Worm (Caenorhabditis elegans): ENCODE measurements around the gene ndua-12.
A peak's percentile ranks its signal among the peaks of the same experiment; 100 is the strongest.

Gene ndua-12

DNA sequence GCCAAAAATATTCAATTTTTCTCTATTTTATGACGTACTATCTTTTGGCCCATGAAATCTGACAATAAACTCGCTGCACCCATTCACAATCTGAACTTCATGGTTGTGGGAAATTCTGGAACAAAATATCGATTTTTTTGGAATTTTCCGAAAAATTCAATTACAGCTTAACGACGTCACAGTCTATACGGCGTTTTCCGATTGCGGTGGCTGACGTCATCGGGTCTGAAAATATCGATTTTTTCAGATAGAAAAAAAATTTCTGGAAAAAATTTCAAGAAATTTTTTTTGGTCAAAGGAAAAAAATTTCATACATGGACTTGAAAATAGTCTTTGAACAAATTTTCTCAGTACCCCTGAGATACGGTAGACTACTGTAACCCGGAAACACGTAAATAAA lies 12.6 kb downstream of the ndua-12 start, which contains the start of gene ubc-8:
Gene ubc-8, minus strand, starts transcription at position 227 of the 400 bp plus-strand sequence.
- TF ChIP-seq mbf-1 (tag; optimal IDR thresholded peaks at IDR 0.05) (no peak), ztf-1 (GFP tag; conservative IDR thresholded peaks at IDR 0.05) (no peak), blmp-1 (tag; optimal IDR thresholded peaks at IDR 0.05; ENCODE audit: insufficient read depth) (no peak), nhr-77 (tag; optimal IDR thresholded peaks at IDR 0.05) (no peak), lsy-2 (tag; optimal IDR thresholded peaks at IDR 0.05) (no peak), egl-27 (tag; optimal IDR thresholded peaks at IDR 0.05) (no peak), nhr-129 (tag; optimal IDR thresholded peaks at IDR 0.05) (no peak), nhr-6 (tag; optimal IDR thresholded peaks at IDR 0.05) (no peak), ZK546.5 (tag; optimal IDR thresholded peaks at IDR 0.05) (no peak), nhr-25 (tag; optimal IDR thresholded peaks at IDR 0.05) (no peak), C34F6.9 (tag; optimal IDR thresholded peaks at IDR 0.05) (no peak), crh-2 (tag; optimal IDR thresholded peaks at IDR 0.05) (no peak), ceh-16 (tag; optimal IDR thresholded peaks at IDR 0.05) (no peak)

DNA sequence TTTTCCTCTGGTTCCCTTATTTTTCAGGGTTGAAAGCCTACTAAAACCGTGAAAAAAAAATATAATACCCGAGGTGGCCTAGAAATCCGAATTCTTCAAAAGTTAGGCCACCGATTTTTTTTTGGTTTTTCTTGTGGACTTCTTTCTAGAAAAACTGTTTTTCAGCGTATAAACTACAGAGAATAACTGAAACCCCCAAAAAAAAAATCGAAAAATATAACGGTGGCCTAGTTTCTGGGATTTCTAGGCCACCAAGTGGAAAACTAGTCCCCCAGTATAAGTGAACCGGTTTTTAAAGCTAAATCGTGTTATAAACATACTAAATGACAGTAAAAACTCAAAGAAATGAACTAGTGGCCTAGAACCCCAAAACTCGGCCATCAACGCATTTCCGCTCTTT lies 14.0 kb downstream of the ndua-12 start:
- no peak for TF ChIP-seq peb-1 (tag; optimal IDR thresholded peaks at IDR 0.05)
- no peak for TF ChIP-seq mbf-1 (tag; optimal IDR thresholded peaks at IDR 0.05)
- TF ChIP-seq elt-3 (tag; optimal IDR thresholded peaks at IDR 0.05): no peak
- no peak for TF ChIP-seq ceh-16 (tag; optimal IDR thresholded peaks at IDR 0.05)
- TF ChIP-seq ztf-4 (tag; optimal IDR thresholded peaks at IDR 0.05): no peak
- TF ChIP-seq elt-1 (tag; optimal IDR thresholded peaks at IDR 0.05): no peak
- no peak for TF ChIP-seq nhr-11 (tag; optimal IDR thresholded peaks at IDR 0.05)
- TF ChIP-seq nhr-237 (tag; optimal IDR thresholded peaks at IDR 0.05): no peak
- TF ChIP-seq dmd-4 (tag; optimal IDR thresholded peaks at IDR 0.05): no peak
- no peak for TF ChIP-seq C34F6.9 (tag; optimal IDR thresholded peaks at IDR 0.05)
- no peak for TF ChIP-seq lin-39 (tag; optimal IDR thresholded peaks at IDR 0.05)
- no peak for TF ChIP-seq mdl-1 (tag; optimal IDR thresholded peaks at IDR 0.05)
- TF ChIP-seq ama-1 (optimal IDR thresholded peaks at IDR 0.05): no peak
- no peak for TF ChIP-seq gmeb-1 (tag; optimal IDR thresholded peaks at IDR 0.05)
- TF ChIP-seq nhr-129 (tag; optimal IDR thresholded peaks at IDR 0.05): no peak
- TF ChIP-seq F13H6.1 (tag; optimal IDR thresholded peaks at IDR 0.05): no peak
- no peak for TF ChIP-seq ceh-82 (tag; optimal IDR thresholded peaks at IDR 0.05)
- no peak for TF ChIP-seq sma-3 (GFP tag; optimal IDR thresholded peaks at IDR 0.05)

DNA sequence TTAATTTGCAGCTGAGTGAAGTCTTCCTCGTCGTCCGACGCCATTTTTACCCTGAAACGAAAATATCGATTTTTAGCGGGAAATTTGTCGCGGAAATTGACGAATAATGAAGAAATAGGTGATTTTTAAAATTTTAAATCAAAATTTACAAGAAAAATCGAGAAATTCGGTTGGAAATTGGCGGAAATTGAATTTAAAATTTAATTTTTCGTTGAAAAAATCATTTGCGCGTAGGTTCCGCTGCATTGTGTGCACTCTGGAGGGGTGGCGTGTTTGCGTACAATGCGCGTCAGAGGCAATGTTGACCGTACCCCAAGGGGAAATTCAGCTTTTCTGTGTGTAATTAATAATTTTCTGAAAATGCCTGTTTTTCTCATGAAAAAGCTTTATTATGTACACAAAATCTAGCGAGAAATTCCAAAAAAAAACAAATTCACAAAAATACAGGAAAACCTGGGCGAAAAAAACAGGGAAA lies 15.7 kb downstream of the ndua-12 start, which contains the start of gene Y94H6A.5:
Gene Y94H6A.5, minus strand, starts transcription at position 51 of the 475 bp plus-strand sequence.
- TF ChIP-seq nhr-6 (tag; optimal IDR thresholded peaks at IDR 0.05) (no peak), unc-39 (tag; optimal IDR thresholded peaks at IDR 0.05) (no peak), mbf-1 (tag; optimal IDR thresholded peaks at IDR 0.05) (no peak), snpc-4 (tag; optimal IDR thresholded peaks at IDR 0.05) (no peak), sma-9 (GFP tag; optimal IDR thresholded peaks at IDR 0.05) (no peak), sma-9 (tag; optimal IDR thresholded peaks at IDR 0.05) (no peak), R02D3.7 (tag; optimal IDR thresholded peaks at IDR 0.05) (no peak), egl-27 (tag; optimal IDR thresholded peaks at IDR 0.05) (peak; percentile 15), unc-55 (GFP tag; optimal IDR thresholded peaks at IDR 0.05) (peak; percentile 68), fos-1 (tag; optimal IDR thresholded peaks at IDR 0.05) (no peak), nhr-12 (tag; optimal IDR thresholded peaks at IDR 0.05) (no peak), sma-3 (GFP tag; optimal IDR thresholded peaks at IDR 0.05) (peak; percentile 21), C34F6.9 (tag; optimal IDR thresholded peaks at IDR 0.05) (peak; percentile 42), nhr-25 (tag; optimal IDR thresholded peaks at IDR 0.05) (peak; percentile 60), nhr-23 (tag; optimal IDR thresholded peaks at IDR 0.05) (no peak), lin-11 (tag; optimal IDR thresholded peaks at IDR 0.05) (peak; percentile 5), nhr-10 (tag; optimal IDR thresholded peaks at IDR 0.05) (no peak), nhr-21 (tag; optimal IDR thresholded peaks at IDR 0.05) (no peak), crh-2 (tag; optimal IDR thresholded peaks at IDR 0.05) (peak; percentile 56), nhr-77 (tag; optimal IDR thresholded peaks at IDR 0.05) (no peak), mab-5 (tag; optimal IDR thresholded peaks at IDR 0.05) (no peak), mdl-1 (tag; optimal IDR thresholded peaks at IDR 0.05) (no peak), gmeb-1 (tag; optimal IDR thresholded peaks at IDR 0.05) (peak; percentile 49), dmd-4 (tag; optimal IDR thresholded peaks at IDR 0.05) (no peak), nhr-129 (tag; optimal IDR thresholded peaks at IDR 0.05) (peak; percentile 49), aly-2 (tag; optimal IDR thresholded peaks at IDR 0.05) (no peak), skn-1 (tag; optimal IDR thresholded peaks at IDR 0.05) (no peak), ZK546.5 (tag; optimal IDR thresholded peaks at IDR 0.05) (no peak), ama-1 (optimal IDR thresholded peaks at IDR 0.05) (peak; percentile 74), elt-1 (tag; optimal IDR thresholded peaks at IDR 0.05) (no peak), lin-13 (GFP tag; optimal IDR thresholded peaks at IDR 0.05) (peak; percentile 69), lsy-2 (tag; optimal IDR thresholded peaks at IDR 0.05) (peak; percentile 82 to 97), nhr-11 (tag; optimal IDR thresholded peaks at IDR 0.05) (no peak), F13H6.1 (tag; optimal IDR thresholded peaks at IDR 0.05) (no peak)
